Fruit fly (Drosophila melanogaster) whole organism, embryonic: ENCODE results near the gene Mst98Ca.
A peak's percentile ranks its signal among the peaks of the same experiment; 100 is the strongest.

Experiments
- Abd-B ChIP-seq: fragments of 200-800 bp; sonication (Bioruptor generic); optimal IDR thresholded peaks from 2 replicates; lab custom pipeline; 2018; ENCODE audit warnings: missing biosample characterization, mild to moderate bottlenecking, missing genetic modification characterization, moderate library complexity
- Adf1 ChIP-seq: fragments of 200-800 bp; sonication (Bioruptor generic); IDR thresholded peaks from 2 replicates; pipeline ENCODE4 v1.3.6; 2022; ENCODE audit warnings: missing biosample characterization, missing genetic modification characterization
- B-H2 ChIP-seq: fragments of 200-800 bp; sonication (Bioruptor generic); optimal IDR thresholded peaks from 2 replicates; lab custom pipeline; 2018; ENCODE audit warnings: missing biosample characterization, mild to moderate bottlenecking, missing genetic modification characterization
- CG13296 ChIP-seq: fragments of 200-800 bp; sonication (Bioruptor generic); optimal IDR thresholded peaks from 3 replicates; lab custom pipeline; 2018; ENCODE audit warnings: missing biosample characterization, mild to moderate bottlenecking, missing genetic modification characterization
- CG15011 ChIP-seq: fragments of 200-800 bp; sonication (Bioruptor generic); optimal IDR thresholded peaks from 3 replicates; lab custom pipeline; 2018; ENCODE audit warnings: missing biosample characterization, mild to moderate bottlenecking, missing genetic modification characterization
- CG15479 ChIP-seq: fragments of 200-800 bp; sonication (Bioruptor generic); optimal IDR thresholded peaks from 3 replicates; lab custom pipeline; 2019; ENCODE audit warnings: missing biosample characterization, mild to moderate bottlenecking, missing genetic modification characterization, moderate library complexity
- CG15514 ChIP-seq: fragments of 200-800 bp; sonication (Bioruptor generic); optimal IDR thresholded peaks from 3 replicates; lab custom pipeline; 2017; ENCODE audit warnings: missing biosample characterization, missing genetic modification characterization, mild to moderate bottlenecking, moderate library complexity, missing genetic modification reagents
- CG17612 ChIP-seq: fragments of 200-800 bp; sonication (Bioruptor generic); IDR thresholded peaks from 2 replicates; pipeline ENCODE4 v1.3.6; 2022; ENCODE audit warnings: missing biosample characterization, missing genetic modification characterization
- CG18011 ChIP-seq: fragments of 200-800 bp; sonication (Bioruptor generic); optimal IDR thresholded peaks from 2 replicates; lab custom pipeline; 2017; ENCODE audit warnings: missing biosample characterization, missing genetic modification characterization, mild to moderate bottlenecking, moderate library complexity, missing genotype
- CG2678 ChIP-seq: fragments of 200-800 bp; sonication (Bioruptor generic); optimal IDR thresholded peaks from 3 replicates; lab custom pipeline; 2019; ENCODE audit warnings: missing biosample characterization, mild to moderate bottlenecking, missing genetic modification characterization, moderate library complexity
- CG3065 ChIP-seq: fragments of 200-800 bp; sonication (Bioruptor generic); optimal IDR thresholded peaks from 2 replicates; lab custom pipeline; 2016; ENCODE audit warnings: missing biosample characterization, missing genetic modification characterization
- CG33213 ChIP-seq: fragments of 200-800 bp; sonication (Bioruptor generic); optimal IDR thresholded peaks from 3 replicates; lab custom pipeline; 2016; ENCODE audit warnings: missing biosample characterization, missing genetic modification characterization
- CG42726 ChIP-seq: fragments of 200-800 bp; sonication (Bioruptor generic); IDR thresholded peaks from 2 replicates; pipeline ENCODE4 v1.3.6; 2022; ENCODE audit warnings: missing biosample characterization, missing genetic modification characterization; ENCODE audit not compliant: partially characterized antibody
- CG4282 ChIP-seq: fragments of 200-800 bp; sonication (Bioruptor generic); optimal IDR thresholded peaks from 2 replicates; lab custom pipeline; 2016; ENCODE audit warnings: missing biosample characterization, missing genetic modification characterization
- CG4404 ChIP-seq: fragments of 200-800 bp; sonication (Bioruptor generic); IDR thresholded peaks from 2 replicates; pipeline ENCODE4 v1.3.6; 2022; ENCODE audit warnings: missing biosample characterization, missing genetic modification characterization
- CG8765 ChIP-seq: fragments of 200-800 bp; sonication (Bioruptor generic); IDR thresholded peaks from 2 replicates; pipeline ENCODE4 v1.3.6; 2022; ENCODE audit warnings: missing biosample characterization, missing genetic modification characterization
- CG9437 ChIP-seq: fragments of 200-800 bp; sonication (Bioruptor generic); optimal IDR thresholded peaks from 2 replicates; lab custom pipeline; 2018; ENCODE audit warnings: missing biosample characterization, mild to moderate bottlenecking, missing genetic modification characterization
- CG9609 ChIP-seq: fragments of 200-800 bp; sonication (Bioruptor generic); optimal IDR thresholded peaks from 3 replicates; lab custom pipeline; 2016; ENCODE audit warnings: missing biosample characterization, missing genetic modification characterization
- Dek ChIP-seq: fragments of 200-800 bp; sonication (Bioruptor generic); optimal IDR thresholded peaks from 3 replicates; lab custom pipeline; 2019; ENCODE audit warnings: missing biosample characterization, mild to moderate bottlenecking, missing genetic modification characterization, moderate library complexity
- Dip2 ChIP-seq: fragments of 200-800 bp; sonication (Bioruptor generic); IDR thresholded peaks from 2 replicates; pipeline ENCODE4 v1.3.6; 2022; ENCODE audit warnings: missing biosample characterization, missing genetic modification characterization
- Dip3 ChIP-seq: fragments of 200-800 bp; sonication (Bioruptor generic); optimal IDR thresholded peaks from 3 replicates; lab custom pipeline; 2016; ENCODE audit warnings: missing biosample characterization, missing genetic modification characterization
- Drgx ChIP-seq: fragments of 200-800 bp; sonication (Bioruptor generic); IDR thresholded peaks from 2 replicates; pipeline ENCODE4 v1.3.6; 2022; ENCODE audit warnings: missing biosample characterization, missing genetic modification characterization
- Ets65A ChIP-seq: fragments of 200-800 bp; sonication (Bioruptor generic); peaks from one replicate; lab custom pipeline; 2016; ENCODE audit warnings: missing biosample characterization, missing genetic modification characterization
- GATAe ChIP-seq: fragments of 200-800 bp; sonication (Bioruptor generic); conservative IDR thresholded peaks from 2 replicates; pipeline ENCODE4 v1.3.6; 2022; ENCODE audit warnings: missing biosample characterization, missing genetic modification characterization
- Gsc ChIP-seq: fragments of 200-800 bp; sonication (Bioruptor generic); IDR thresholded peaks from 2 replicates; pipeline ENCODE4 v1.3.6; 2022; ENCODE audit warnings: missing biosample characterization, missing genetic modification characterization
- H2.0 ChIP-seq: fragments of 200-800 bp; sonication (Bioruptor generic); IDR thresholded peaks from 2 replicates; pipeline ENCODE4 v1.3.6; 2022; ENCODE audit warnings: missing biosample characterization, missing genetic modification characterization
- HLH3B ChIP-seq: fragments of 200-800 bp; sonication (Bioruptor generic); IDR thresholded peaks from 2 replicates; pipeline ENCODE4 v1.3.6; 2022; ENCODE audit warnings: missing biosample characterization, missing genetic modification characterization
- Hey ChIP-seq: fragments of 200-800 bp; sonication (Bioruptor generic); optimal IDR thresholded peaks from 3 replicates; lab custom pipeline; 2018; ENCODE audit warnings: missing biosample characterization, mild to moderate bottlenecking, missing genetic modification characterization
- HmgZ ChIP-seq: fragments of 200-800 bp; sonication (Bioruptor generic); optimal IDR thresholded peaks from 2 replicates; lab custom pipeline; 2018; ENCODE audit warnings: missing biosample characterization, mild to moderate bottlenecking, missing genetic modification characterization
- Opbp ChIP-seq: fragments of 200-800 bp; sonication (Bioruptor generic); IDR thresholded peaks from 3 replicates; pipeline ENCODE4 v1.3.6; 2022; ENCODE audit warnings: missing biosample characterization, missing genetic modification characterization; ENCODE audit not compliant: partially characterized antibody
- Xrp1 ChIP-seq: fragments of 200-800 bp; sonication (Bioruptor generic); IDR thresholded peaks from 2 replicates; pipeline ENCODE4 v1.3.6; 2022; ENCODE audit warnings: missing biosample characterization, missing genetic modification characterization
- az2 ChIP-seq: fragments of 200-800 bp; sonication (Bioruptor generic); optimal IDR thresholded peaks from 3 replicates; lab custom pipeline; 2016; ENCODE audit warnings: missing biosample characterization, missing genetic modification characterization
- btn ChIP-seq: fragments of 200-800 bp; sonication (Bioruptor generic); optimal IDR thresholded peaks from 2 replicates; lab custom pipeline; 2016; ENCODE audit warnings: missing biosample characterization, missing genetic modification characterization
- cg ChIP-seq: fragments of 200-800 bp; sonication (Bioruptor generic); optimal IDR thresholded peaks from 3 replicates; lab custom pipeline; 2019; ENCODE audit warnings: missing biosample characterization, mild to moderate bottlenecking, missing genetic modification characterization, moderate library complexity
- dm ChIP-seq: fragments of 200-800 bp; sonication (Bioruptor generic); optimal IDR thresholded peaks from 3 replicates; lab custom pipeline; 2016; ENCODE audit warnings: missing biosample characterization, missing genetic modification characterization
- dmrt99B ChIP-seq: fragments of 200-800 bp; sonication (Bioruptor generic); optimal IDR thresholded peaks from 2 replicates; lab custom pipeline; 2018; ENCODE audit warnings: missing biosample characterization, mild to moderate bottlenecking, missing genetic modification characterization, moderate library complexity
- gem ChIP-seq: fragments of 200-800 bp; sonication (Bioruptor generic); optimal IDR thresholded peaks from 2 replicates; lab custom pipeline; 2019; ENCODE audit warnings: missing biosample characterization, mild to moderate bottlenecking, missing genetic modification characterization, moderate library complexity
- hb ChIP-seq: fragments of 200-800 bp; sonication (Bioruptor generic); IDR thresholded peaks from 3 replicates; pipeline ENCODE4 v1.3.6; 2022; ENCODE audit warnings: missing biosample characterization, missing genetic modification characterization; ENCODE audit not compliant: partially characterized antibody
- hkb ChIP-seq, 2 experiments: fragments of 200-800 bp in 1 of 2; fragments of >200 bp in 1 of 2; sonication (Bioruptor generic) in 1 of 2; IDR thresholded peaks in 1 of 2; optimal IDR thresholded peaks in 1 of 2; 2 replicates each; pipeline versions ENCODE4 v1.3.6 to Lab custom; 2017 to 2022; ENCODE audit warnings: missing biosample characterization in 1 of 2, missing genetic modification characterization in 1 of 2
- lbe ChIP-seq: fragments of 200-800 bp; sonication (Bioruptor generic); optimal IDR thresholded peaks from 2 replicates; lab custom pipeline; 2016; ENCODE audit warnings: missing biosample characterization, mild to moderate bottlenecking, missing genetic modification characterization
- oc ChIP-seq: fragments of 200-800 bp; sonication (Bioruptor generic); optimal IDR thresholded peaks from 2 replicates; lab custom pipeline; 2018; ENCODE audit warnings: missing biosample characterization, mild to moderate bottlenecking, missing genetic modification characterization, moderate library complexity
- pfk ChIP-seq: fragments of 200-800 bp; sonication (Bioruptor generic); optimal IDR thresholded peaks from 2 replicates; lab custom pipeline; 2018; ENCODE audit warnings: missing biosample characterization, mild to moderate bottlenecking, missing genetic modification characterization, moderate library complexity
- shn ChIP-seq: fragments of 200-800 bp; sonication (Bioruptor generic); optimal IDR thresholded peaks from 3 replicates; lab custom pipeline; 2016; ENCODE audit warnings: missing biosample characterization, missing genetic modification characterization
- sqz ChIP-seq: fragments of 200-800 bp; sonication (Bioruptor generic); optimal IDR thresholded peaks from 3 replicates; lab custom pipeline; 2018; ENCODE audit warnings: missing biosample characterization, mild to moderate bottlenecking, missing genetic modification characterization
- sug ChIP-seq: fragments of 200-800 bp; optimal IDR thresholded peaks from 2 replicates; lab custom pipeline; 2019; ENCODE audit warnings: missing biosample characterization, mild to moderate bottlenecking, missing genetic modification characterization, moderate library complexity
- trem ChIP-seq: fragments of 200-800 bp; optimal IDR thresholded peaks from 3 replicates; lab custom pipeline; 2019; ENCODE audit warnings: missing biosample characterization, mild to moderate bottlenecking, missing genetic modification characterization, moderate library complexity
- trh ChIP-seq: fragments of 200-800 bp; sonication (Bioruptor generic); optimal IDR thresholded peaks from 2 replicates; lab custom pipeline; 2016; ENCODE audit warnings: missing biosample characterization, missing genetic modification characterization
- ttk ChIP-seq: fragments of 200-800 bp; sonication (Bioruptor generic); IDR thresholded peaks from 2 replicates; pipeline ENCODE4 v2.1.2; 2022; ENCODE audit warnings: missing biosample characterization, missing genetic modification characterization
- yki ChIP-seq: fragments of >200 bp; optimal IDR thresholded peaks from 3 replicates; lab custom pipeline; 2018

Gene Mst98Ca

dm6 chr3R:28336046-28336771 lies 45.1 kb downstream of the Mst98Ca start, which contains the start of gene larp (continued):
- TF ChIP-seq dm (GFP tag; lab: Kevin White, UChicago), result peak; percentile 87
- TF ChIP-seq Adf1 (GFP tag; lab: Robert Waterston, UW), result peak; percentile 36; the same call in 1 of the 2 replicates
- TF ChIP-seq cg (GFP tag; lab: Kevin White, UChicago), result peak; percentile 96
- no peak for TF ChIP-seq sqz (GFP tag; lab: Kevin White, UChicago)
- TF ChIP-seq CG33213 (GFP tag; lab: Kevin White, UChicago), result peak; percentile 51
- TF ChIP-seq GATAe (GFP tag; lab: Robert Waterston, UW), result no peak
- TF ChIP-seq pfk (GFP tag; lab: Kevin White, UChicago), result no peak
- TF ChIP-seq CG13296 (GFP tag; lab: Kevin White, UChicago), result peak; percentile 38
- peak; percentile 75 for TF ChIP-seq Xrp1 (GFP tag; lab: Robert Waterston, UW)
- peak; percentile 78 for TF ChIP-seq ttk (GFP tag; lab: Robert Waterston, UW)
- peak; percentile 70 for TF ChIP-seq sug
- peak; percentile 96 for TF ChIP-seq hb (GFP tag; lab: Robert Waterston, UW)
- 0 out of 2 replicates have a peak, but pooled peaks have one; percentile 12 for TF ChIP-seq CG17612 (GFP tag; lab: Robert Waterston, UW)
- peak; percentile 67; the same call in 1 of the 2 replicates for TF ChIP-seq CG8765
- peak; percentile 66 for TF ChIP-seq HmgZ (tag; lab: Kevin White, UChicago)
- peak; percentile 66 for TF ChIP-seq az2
- peak; percentile 41 for TF ChIP-seq oc (tag; lab: Kevin White, UChicago)
- peak; percentile 86 for TF ChIP-seq trem (tag; lab: Kevin White, UChicago)
- TF ChIP-seq Hey (tag; lab: Kevin White, UChicago), result no peak
- TF ChIP-seq Ets65A (GFP tag; lab: Kevin White, UChicago), result peak; percentile 95
- TF ChIP-seq trh (GFP tag; lab: Kevin White, UChicago), result peak; percentile 57
- peak; percentile 77 for TF ChIP-seq B-H2
- peak; percentile 28 for TF ChIP-seq lbe (GFP tag; lab: Kevin White, UChicago)
- TF ChIP-seq Gsc (GFP tag; lab: Robert Waterston, UW), result no peak
- peak; percentile 49 for TF ChIP-seq Dek (tag; lab: Kevin White, UChicago)
- peak; percentile 70 for TF ChIP-seq HLH3B (GFP tag; lab: Robert Waterston, UW)
- TF ChIP-seq H2.0 (GFP tag; lab: Robert Waterston, UW), result peak; percentile 80
- peak; percentile 61 for TF ChIP-seq shn (GFP tag; lab: Kevin White, UChicago)
- peak; percentile 58 for TF ChIP-seq CG15514 (GFP tag; lab: Kevin White, UChicago)
- peak; percentile 70 for TF ChIP-seq CG9609 (GFP tag; lab: Kevin White, UChicago)
- TF ChIP-seq Abd-B (GFP tag; lab: Kevin White, UChicago), result peak; percentile 63
- TF ChIP-seq Dip3 (GFP tag; lab: Kevin White, UChicago), result peak; percentile 69
- no peak for TF ChIP-seq CG4282 (GFP tag; lab: Kevin White, UChicago)
- TF ChIP-seq btn (GFP tag; lab: Kevin White, UChicago), result peak; percentile 19
- TF ChIP-seq Dip2, result no peak
- peak; percentile 98 for TF ChIP-seq CG9437 (GFP tag; lab: Kevin White, UChicago)
- peak; percentile 93 for TF ChIP-seq CG15479 (GFP tag; lab: Kevin White, UChicago)
- TF ChIP-seq gem (tag; lab: Kevin White, UChicago), result peak; percentile 75
- TF ChIP-seq CG2678 (tag; lab: Kevin White, UChicago), result peak; percentile 62
- no peak for TF ChIP-seq CG15011 (GFP tag; lab: Kevin White, UChicago)
- no peak for TF ChIP-seq hkb (optimal IDR thresholded peaks at IDR 0.05; lab: Kevin White, UChicago)
- peak; percentile 65 for TF ChIP-seq hkb (GFP tag; IDR thresholded peaks at IDR 0.05; lab: Robert Waterston, UW)
- TF ChIP-seq Opbp, result peak; percentile 97
- TF ChIP-seq dmrt99B (tag; lab: Kevin White, UChicago), result peak; percentile 47
- peak; percentile 50; the same call in 1 of the 2 replicates for TF ChIP-seq Drgx
- no peak for TF ChIP-seq yki
- TF ChIP-seq CG3065 (GFP tag; lab: Kevin White, UChicago), result no peak
- no peak for TF ChIP-seq CG18011 (GFP tag; lab: Kevin White, UChicago)
- peak; percentile 57; the same call in 1 of the 2 replicates for TF ChIP-seq CG4404 (GFP tag; lab: Robert Waterston, UW)
- peak; percentile 97 for TF ChIP-seq CG42726
